Fruit fly (Drosophila melanogaster) whole organism, embryonic: ENCODE results near the gene Drs.

Experiments used
- Ada2b ChIP-seq: fragments of 200-800 bp; sonication (Bioruptor generic); IDR thresholded peaks from 2 replicates; pipeline ENCODE4 v1.3.6; 2022; ENCODE audit warnings: missing biosample characterization, missing genetic modification characterization
- Aef1 ChIP-seq: fragments of 200-800 bp; sonication (Bioruptor generic); IDR thresholded peaks from 3 replicates; pipeline ENCODE4 v1.3.6; 2022; ENCODE audit warnings: missing biosample characterization, missing genetic modification characterization
- Awh ChIP-seq: fragments of 200-800 bp; sonication (Bioruptor generic); IDR thresholded peaks from 2 replicates; pipeline ENCODE4, ENCODE4 v1.3.6; 2022; ENCODE audit warnings: missing biosample characterization, missing genetic modification characterization
- BEAF-32 ChIP-seq: fragments of 200-800 bp; sonication (Bioruptor generic); optimal IDR thresholded peaks from 3 replicates; lab custom pipeline; 2017; ENCODE audit warnings: missing biosample characterization, missing genetic modification characterization, mild to moderate bottlenecking, moderate library complexity, missing genetic modification reagents
- Bdp1 ChIP-seq: fragments of 200-800 bp; sonication (Bioruptor generic); optimal IDR thresholded peaks from 3 replicates; lab custom pipeline; 2016; ENCODE audit warnings: missing biosample characterization, missing genetic modification characterization
- CG10431 ChIP-seq: fragments of 200-800 bp; sonication (Bioruptor generic); optimal IDR thresholded peaks from 3 replicates; lab custom pipeline; 2018; ENCODE audit warnings: missing biosample characterization, mild to moderate bottlenecking, missing genetic modification characterization
- CG11398 ChIP-seq: fragments of 200-800 bp; sonication (Bioruptor generic); optimal IDR thresholded peaks from 2 replicates; lab custom pipeline; 2016; ENCODE audit warnings: missing biosample characterization, missing genetic modification characterization
- CG11456 ChIP-seq: fragments of 200-800 bp; sonication (Bioruptor generic); IDR thresholded peaks from 3 replicates; pipeline ENCODE4 v1.3.6; 2022; ENCODE audit warnings: missing biosample characterization, missing genetic modification characterization
- CG11560 ChIP-seq: fragments of 200-800 bp; sonication (Bioruptor generic); IDR thresholded peaks from 3 replicates; pipeline ENCODE4 v1.3.6; 2022; ENCODE audit warnings: missing biosample characterization, missing genetic modification characterization
- CG15479 ChIP-seq: fragments of 200-800 bp; sonication (Bioruptor generic); optimal IDR thresholded peaks from 3 replicates; lab custom pipeline; 2019; ENCODE audit warnings: missing biosample characterization, mild to moderate bottlenecking, missing genetic modification characterization, moderate library complexity
- CG15514 ChIP-seq: fragments of 200-800 bp; sonication (Bioruptor generic); optimal IDR thresholded peaks from 3 replicates; lab custom pipeline; 2017; ENCODE audit warnings: missing biosample characterization, missing genetic modification characterization, mild to moderate bottlenecking, moderate library complexity, missing genetic modification reagents
- CG17186 ChIP-seq: fragments of 200-800 bp; sonication (Bioruptor generic); optimal IDR thresholded peaks from 3 replicates; lab custom pipeline; 2017; ENCODE audit warnings: missing biosample characterization, missing genetic modification reagents, missing genetic modification characterization
- CG17829 ChIP-seq: fragments of 200-800 bp; optimal IDR thresholded peaks from 2 replicates; lab custom pipeline; 2019; ENCODE audit warnings: missing biosample characterization, mild to moderate bottlenecking, missing genetic modification characterization, moderate library complexity
- CG30020 ChIP-seq: fragments of 200-800 bp; optimal IDR thresholded peaks from 2 replicates; lab custom pipeline; 2019; ENCODE audit warnings: missing biosample characterization, mild to moderate bottlenecking, missing genetic modification characterization, moderate library complexity
- CG5953 ChIP-seq: fragments of 200-800 bp; sonication (Bioruptor generic); IDR thresholded peaks from 2 replicates; pipeline ENCODE4 v1.3.6; 2022; ENCODE audit warnings: missing biosample characterization, missing genetic modification characterization
- CG6654 ChIP-seq: fragments of 200-800 bp; sonication (Bioruptor generic); optimal IDR thresholded peaks from 2 replicates; lab custom pipeline; 2017; ENCODE audit warnings: missing biosample characterization, mild to moderate bottlenecking, missing genetic modification characterization
- CG6683 ChIP-seq: fragments of 200-800 bp; sonication (Bioruptor generic); optimal IDR thresholded peaks from 2 replicates; lab custom pipeline; 2017; ENCODE audit warnings: missing biosample characterization, mild to moderate bottlenecking, missing genetic modification characterization, missing genetic modification reagents
- CG6813 ChIP-seq: fragments of 200-800 bp; sonication (Bioruptor generic); optimal IDR thresholded peaks from 2 replicates; lab custom pipeline; 2017; ENCODE audit warnings: missing biosample characterization, missing genetic modification characterization, mild to moderate bottlenecking, moderate library complexity, missing genetic modification reagents
- CG8478 ChIP-seq: fragments of >200 bp; optimal IDR thresholded peaks from 2 replicates; lab custom pipeline; 2018
- CG9797 ChIP-seq: fragments of 200-800 bp; sonication (Bioruptor generic); optimal IDR thresholded peaks from 3 replicates; lab custom pipeline; 2018; ENCODE audit warnings: missing biosample characterization, mild to moderate bottlenecking, missing genetic modification characterization
- ERR ChIP-seq: fragments of 200-800 bp; sonication (Bioruptor generic); optimal IDR thresholded peaks from 2 replicates; lab custom pipeline; 2016; ENCODE audit warnings: missing biosample characterization, missing genetic modification characterization
- Hmr ChIP-seq: fragments of 200-800 bp; sonication (Bioruptor generic); optimal IDR thresholded peaks from 3 replicates; lab custom pipeline; 2017; ENCODE audit warnings: mild to moderate bottlenecking, missing biosample characterization, missing genetic modification reagents, missing genetic modification characterization
- Hmx ChIP-seq: fragments of 200-800 bp; sonication (Bioruptor generic); optimal IDR thresholded peaks from 2 replicates; lab custom pipeline; 2016; ENCODE audit warnings: missing biosample characterization, missing genetic modification characterization
- Hr51 ChIP-seq, 2 experiments: fragments of 200-800 bp; sonication (Bioruptor generic); optimal IDR thresholded peaks; 2 replicates in 1 of 2; 3 replicates in 1 of 2; lab custom pipeline; 2016 to 2018; ENCODE audit warnings: missing biosample characterization in 2 of 2, missing genetic modification characterization in 2 of 2, mild to moderate bottlenecking in 1 of 2, moderate library complexity in 1 of 2
- Lpt ChIP-seq: fragments of >200 bp; optimal IDR thresholded peaks from 2 replicates; lab custom pipeline; 2018; ENCODE audit warnings: missing biosample characterization, missing genetic modification characterization
- NFAT ChIP-seq: fragments of 200-800 bp; sonication (Bioruptor generic); IDR thresholded peaks from 2 replicates; pipeline ENCODE4 v1.3.6; 2022; ENCODE audit warnings: missing biosample characterization, missing genetic modification characterization
- Scr ChIP-seq: fragments of 200-800 bp; sonication (Bioruptor generic); IDR thresholded peaks from 2 replicates; pipeline ENCODE4 v1.3.6; 2022; ENCODE audit warnings: missing biosample characterization, missing genetic modification characterization; ENCODE audit not compliant: partially characterized antibody
- cad ChIP-seq: fragments of >200 bp; optimal IDR thresholded peaks from 2 replicates; lab custom pipeline; 2017; ENCODE audit warnings: missing biosample characterization, missing genetic modification characterization
- cas ChIP-seq: fragments of 200-800 bp; sonication (Bioruptor generic); IDR thresholded peaks from 2 replicates; pipeline ENCODE4 v1.3.6; 2022; ENCODE audit warnings: missing biosample characterization, missing genetic modification characterization
- crol ChIP-seq: fragments of 200-800 bp; sonication (Bioruptor generic); IDR thresholded peaks from 2 replicates; pipeline ENCODE4 v1.3.6; 2022; ENCODE audit warnings: missing biosample characterization, missing genetic modification characterization
- dan ChIP-seq: fragments of 200-800 bp; sonication (Bioruptor generic); IDR thresholded peaks from 2 replicates; pipeline ENCODE4 v1.3.6; 2022; ENCODE audit warnings: missing biosample characterization, missing genetic modification characterization
- disco-r ChIP-seq: fragments of 200-800 bp; sonication (Bioruptor generic); optimal IDR thresholded peaks from 2 replicates; lab custom pipeline; 2016; ENCODE audit warnings: missing biosample characterization, missing genetic modification characterization
- dmrt99B ChIP-seq: fragments of 200-800 bp; sonication (Bioruptor generic); optimal IDR thresholded peaks from 2 replicates; lab custom pipeline; 2018; ENCODE audit warnings: missing biosample characterization, mild to moderate bottlenecking, missing genetic modification characterization, moderate library complexity
- ewg ChIP-seq: fragments of 200-800 bp; sonication (Bioruptor generic); optimal IDR thresholded peaks from 3 replicates; lab custom pipeline; 2017; ENCODE audit warnings: mild to moderate bottlenecking, missing biosample characterization, missing genetic modification reagents, missing genetic modification characterization
- fu2 ChIP-seq: fragments of 200-800 bp; sonication (Bioruptor generic); optimal IDR thresholded peaks from 2 replicates; lab custom pipeline; 2016; ENCODE audit warnings: missing biosample characterization, missing genetic modification characterization
- gcm ChIP-seq: fragments of 200-800 bp; sonication (Bioruptor generic); optimal IDR thresholded peaks from 2 replicates; lab custom pipeline; 2019; ENCODE audit warnings: missing biosample characterization, mild to moderate bottlenecking, missing genetic modification characterization, moderate library complexity
- grau ChIP-seq: fragments of 200-800 bp; optimal IDR thresholded peaks from 3 replicates; lab custom pipeline; 2019; ENCODE audit warnings: missing biosample characterization, mild to moderate bottlenecking, missing genetic modification characterization, moderate library complexity
- inv ChIP-seq: fragments of 200-800 bp; sonication (Bioruptor generic); IDR thresholded peaks from 2 replicates; pipeline ENCODE4 v1.3.6; 2022; ENCODE audit warnings: missing biosample characterization, missing genetic modification characterization; ENCODE audit not compliant: partially characterized antibody
- kah ChIP-seq: fragments of 200-800 bp; sonication (Bioruptor generic); optimal IDR thresholded peaks from 2 replicates; lab custom pipeline; 2018; ENCODE audit warnings: missing biosample characterization, mild to moderate bottlenecking, missing genetic modification characterization
- knrl ChIP-seq: fragments of 200-800 bp; sonication (Bioruptor generic); IDR thresholded peaks from 3 replicates; pipeline ENCODE4 v1.3.6; 2022; ENCODE audit warnings: missing biosample characterization, missing genetic modification characterization; ENCODE audit not compliant: partially characterized antibody
- pan ChIP-seq, 4 experiments: fragments of >200 bp in 3 of 4; fragments of 200-800 bp in 1 of 4; sonication (Bioruptor generic) in 1 of 4; optimal IDR thresholded peaks in 3 of 4; IDR thresholded peaks in 1 of 4; 2 replicates each; pipeline versions ENCODE4 v1.3.6 to Lab custom; 2017 to 2022; ENCODE audit warnings: missing biosample characterization in 2 of 4, missing genetic modification characterization in 2 of 4, mixed read lengths in 1 of 4
- pho ChIP-seq: fragments of 200-800 bp; sonication (Bioruptor generic); optimal IDR thresholded peaks from 2 replicates; lab custom pipeline; 2016; ENCODE audit warnings: missing biosample characterization, missing genetic modification characterization
- repo ChIP-seq: fragments of 200-800 bp; sonication (Bioruptor generic); optimal IDR thresholded peaks from 2 replicates; lab custom pipeline; 2016; ENCODE audit warnings: missing biosample characterization, missing genetic modification characterization
- sna ChIP-seq: fragments of 200-800 bp; sonication (Bioruptor generic); IDR thresholded peaks from 2 replicates; pipeline ENCODE4 v1.3.6; 2022; ENCODE audit warnings: missing biosample characterization, missing genetic modification characterization; ENCODE audit not compliant: partially characterized antibody
- sob ChIP-seq: fragments of 200-800 bp; sonication (Bioruptor generic); IDR thresholded peaks from 2 replicates; pipeline ENCODE4 v1.3.6; 2022; ENCODE audit warnings: missing biosample characterization, missing genetic modification characterization
- sr ChIP-seq: fragments of 200-800 bp; sonication (Bioruptor generic); IDR thresholded peaks from 3 replicates; pipeline ENCODE4 v1.3.6; 2022; ENCODE audit warnings: missing biosample characterization, missing genetic modification characterization
- twi ChIP-seq: fragments of 200-800 bp; optimal IDR thresholded peaks from 2 replicates; lab custom pipeline; 2019; ENCODE audit warnings: missing biosample characterization, mild to moderate bottlenecking, missing genetic modification characterization, moderate library complexity
- zfh1 ChIP-seq: fragments of 200-800 bp; sonication (Bioruptor generic); IDR thresholded peaks from 3 replicates; pipeline ENCODE4 v1.3.6; 2022; ENCODE audit warnings: missing biosample characterization, missing genetic modification characterization

Drs gene

dm6 chr3L:3394854-3395723, 25.7 kb downstream of the Drs start (continued):
- TF ChIP-seq CG6683 (GFP tag; lab: Kevin White, UChicago) (no peak), Hmr (GFP tag; lab: Kevin White, UChicago) (no peak), disco-r (GFP tag; lab: Kevin White, UChicago) (peak; percentile 71), zfh1 (GFP tag; lab: Robert Waterston, UW) (peak; percentile 97), fu2 (GFP tag; lab: Kevin White, UChicago) (peak; percentile 13), CG6654 (GFP tag; lab: Kevin White, UChicago) (peak; percentile 82), CG11560 (tag; lab: Robert Waterston, UW) (peak; percentile 75; the same call in 2 of the 3 replicates), pan (optimal IDR thresholded peaks at IDR 0.05; lab: Kevin White, UChicago) (peak in 1 of 2 experiments; percentile 68), pan (GFP tag; optimal IDR thresholded peaks at IDR 0.05 in 1 of 2, IDR thresholded peaks at IDR 0.05 in 1 of 2) (peak; percentile 71 to 80), Aef1 (peak; percentile 51), CG5953 (GFP tag; lab: Robert Waterston, UW) (peak; percentile 91), twi (tag; lab: Kevin White, UChicago) (peak; percentile 92), dmrt99B (peak; percentile 85), sr (GFP tag; lab: Robert Waterston, UW) (peak; percentile 77), Ada2b (GFP tag; lab: Robert Waterston, UW) (peak; percentile 85), grau (tag; lab: Kevin White, UChicago) (peak; percentile 87), CG17186 (GFP tag; lab: Kevin White, UChicago) (peak; percentile 73), CG10431 (peak; percentile 81), cad (no peak), CG30020 (tag; lab: Kevin White, UChicago) (peak; percentile 74), CG11398 (GFP tag; lab: Kevin White, UChicago) (peak; percentile 91), CG11456 (GFP tag; lab: Robert Waterston, UW) (peak; percentile 75), Lpt (GFP tag; lab: Kevin White, UChicago) (no peak), Scr (GFP tag; lab: Robert Waterston, UW) (no peak), NFAT (GFP tag; lab: Robert Waterston, UW) (peak; percentile 59; the same call in 1 of the 2 replicates), CG15479 (GFP tag; lab: Kevin White, UChicago) (peak; percentile 22), CG9797 (GFP tag; lab: Kevin White, UChicago) (peak; percentile 31), crol (GFP tag; lab: Robert Waterston, UW) (peak; percentile 99), dan (peak; percentile 96), knrl (GFP tag; lab: Robert Waterston, UW) (no peak), CG8478 (no peak), CG17829 (tag; lab: Kevin White, UChicago) (peak; percentile 84), CG6813 (GFP tag; lab: Kevin White, UChicago) (peak; percentile 75), sna (GFP tag; lab: Robert Waterston, UW) (no peak), gcm (GFP tag; lab: Kevin White, UChicago) (peak; percentile 73), Hr51 (GFP tag; optimal IDR thresholded peaks at IDR 0.05; lab: Kevin White, UChicago) (peak; percentile 81), ewg (GFP tag; lab: Kevin White, UChicago) (peak; percentile 92), repo (GFP tag; lab: Kevin White, UChicago) (peak; percentile 79), sob (peak; percentile 34), Hmx (GFP tag; lab: Kevin White, UChicago) (peak; percentile 46), ERR (peak; percentile 87), Bdp1 (GFP tag; lab: Kevin White, UChicago) (peak; percentile 64), kah (GFP tag; lab: Kevin White, UChicago) (peak; percentile 14), CG15514 (GFP tag; lab: Kevin White, UChicago) (no peak), pho (GFP tag; lab: Kevin White, UChicago) (peak; percentile 7), BEAF-32 (GFP tag; lab: Kevin White, UChicago) (no peak), inv (GFP tag; lab: Robert Waterston, UW) (no peak), Awh (GFP tag; lab: Robert Waterston, UW) (peak; percentile 85), cas (GFP tag; lab: Robert Waterston, UW) (no peak)
